Worm (Caenorhabditis elegans) whole organism, young adult: ENCODE data around the gene F10C1.1.

ENCODE experiments used
- B0261.1 ChIP-seq: sonication (generic microtip); optimal IDR thresholded peaks from 2 replicates; lab custom pipeline; 2016; ENCODE audit warnings: mild to moderate bottlenecking, missing genetic modification characterization, moderate library complexity, missing compliant biosample characterization
- B0336.3 ChIP-seq: fragments of 200-800 bp; sonication (Bioruptor generic); IDR thresholded peaks from 2 replicates; pipeline ENCODE4 v1.3.6; 2022; ENCODE audit warnings: missing genetic modification characterization, missing compliant biosample characterization
- C06A6.2 ChIP-seq: fragments of 200-800 bp; sonication (Bioruptor generic); conservative IDR thresholded peaks from 2 replicates; pipeline ENCODE4 v1.3.6; 2022; ENCODE audit warnings: missing genetic modification characterization, missing compliant biosample characterization
- F23B12.7 ChIP-seq: sonication (generic microtip); optimal IDR thresholded peaks from 2 replicates; lab custom pipeline; 2017; ENCODE audit warnings: missing genetic modification characterization, mild to moderate bottlenecking, missing compliant biosample characterization, antibody characterized with exemption, moderate library complexity; ENCODE audit not compliant: insufficient read depth
- F33H1.4 ChIP-seq: fragments of 200-800 bp; sonication (Bioruptor generic); IDR thresholded peaks from 2 replicates; pipeline ENCODE4 v1.3.6; 2022; ENCODE audit warnings: missing genetic modification reagents, missing genetic modification characterization, missing compliant biosample characterization
- F37B4.10 ChIP-seq: fragments of 200-800 bp; sonication (Bioruptor generic); IDR thresholded peaks from 2 replicates; pipeline ENCODE4 v1.3.6; 2022; ENCODE audit warnings: missing genetic modification characterization, missing compliant biosample characterization
- F39B2.1 ChIP-seq: fragments of 200-800 bp; sonication (Bioruptor generic); IDR thresholded peaks from 2 replicates; pipeline ENCODE4 v1.3.6; 2022; ENCODE audit warnings: missing genetic modification reagents, missing genetic modification characterization, missing compliant biosample characterization
- F49E8.2 ChIP-seq: sonication (generic microtip); optimal IDR thresholded peaks from 3 replicates; lab custom pipeline; 2017; ENCODE audit warnings: missing genetic modification characterization, mild to moderate bottlenecking, missing compliant biosample characterization, antibody characterized with exemption, moderate library complexity; ENCODE audit not compliant: insufficient read depth
- K11D2.4 ChIP-seq: fragments of 200-800 bp; sonication (Bioruptor generic); IDR thresholded peaks from 2 replicates; pipeline ENCODE4 v1.3.6; 2022; ENCODE audit warnings: missing genetic modification reagents, missing genetic modification characterization, missing compliant biosample characterization
- T07F8.4 ChIP-seq: sonication (generic microtip); optimal IDR thresholded peaks from 2 replicates; lab custom pipeline; 2016; ENCODE audit warnings: mild to moderate bottlenecking, missing genetic modification characterization, moderate library complexity, missing compliant biosample characterization
- Y53F4B.3 ChIP-seq: fragments of 200-800 bp; sonication (Bioruptor generic); IDR thresholded peaks from 2 replicates; pipeline ENCODE4 v1.3.6; 2022; ENCODE audit warnings: missing genetic modification reagents, missing genetic modification characterization, missing compliant biosample characterization
- Y53G8AR.9 ChIP-seq: fragments of 200-800 bp; sonication (Bioruptor generic); conservative IDR thresholded peaks from 2 replicates; pipeline ENCODE4 v1.3.6; 2022; ENCODE audit warnings: missing genetic modification reagents, missing genetic modification characterization, missing compliant biosample characterization
- Y56A3A.18 ChIP-seq: fragments of 200-800 bp; sonication (Bioruptor generic); IDR thresholded peaks from 2 replicates; pipeline ENCODE4 v1.3.6; 2022; ENCODE audit warnings: missing genetic modification reagents, missing genetic modification characterization, missing compliant biosample characterization
- ZK185.1 ChIP-seq: sonication (generic microtip); optimal IDR thresholded peaks from 2 replicates; lab custom pipeline; 2016; ENCODE audit warnings: mild to moderate bottlenecking, missing genetic modification characterization, missing compliant biosample characterization; ENCODE audit not compliant: poor library complexity, severe bottlenecking
- akir-1 ChIP-seq: fragments of 200-800 bp; sonication (Bioruptor generic); optimal IDR thresholded peaks from 2 replicates; lab custom pipeline; 2018; ENCODE audit warnings: mild to moderate bottlenecking, missing genetic modification characterization, moderate library complexity, missing compliant biosample characterization
- attf-5 ChIP-seq: fragments of 200-800 bp; sonication (Bioruptor generic); optimal IDR thresholded peaks from 2 replicates; lab custom pipeline; 2018; ENCODE audit warnings: mild to moderate bottlenecking, missing genetic modification characterization, missing compliant biosample characterization
- cebp-1 ChIP-seq, 2 experiments: fragments of 200-800 bp in 1 of 2; sonication (Bioruptor generic) in 1 of 2; sonication (generic microtip) in 1 of 2; IDR thresholded peaks in 1 of 2; optimal IDR thresholded peaks in 1 of 2; 2 replicates each; pipeline versions ENCODE4 v1.3.6 to Lab custom; 2017 to 2022; ENCODE audit warnings: missing compliant biosample characterization in 2 of 2, missing genetic modification characterization in 2 of 2, mild to moderate bottlenecking in 1 of 2, missing genetic modification reagents in 1 of 2, moderate library complexity in 1 of 2
- ceh-27 ChIP-seq: fragments of 200-800 bp; sonication (Bioruptor generic); optimal IDR thresholded peaks from 2 replicates; lab custom pipeline; 2018; ENCODE audit warnings: mild to moderate bottlenecking, missing genetic modification characterization, moderate library complexity, missing compliant biosample characterization
- ceh-58 ChIP-seq: fragments of 200-800 bp; sonication (Bioruptor generic); IDR thresholded peaks from 2 replicates; pipeline ENCODE4 v1.3.6; 2022; ENCODE audit warnings: missing genetic modification characterization, missing compliant biosample characterization
- chd-7 ChIP-seq: sonication (generic microtip); optimal IDR thresholded peaks from 2 replicates; lab custom pipeline; 2016; ENCODE audit warnings: mild to moderate bottlenecking, missing genetic modification characterization, moderate library complexity, missing compliant biosample characterization
- dox-1 ChIP-seq: fragments of 200-800 bp; sonication (Bioruptor generic); IDR thresholded peaks from 2 replicates; pipeline ENCODE4 v1.3.6; 2022; ENCODE audit warnings: missing genetic modification reagents, missing genetic modification characterization, missing compliant biosample characterization
- egl-44 ChIP-seq: fragments of 200-800 bp; sonication (Bioruptor generic); IDR thresholded peaks from 2 replicates; pipeline ENCODE4 v1.3.6; 2022; ENCODE audit warnings: missing genetic modification reagents, missing genetic modification characterization, missing compliant biosample characterization
- ekl-4 ChIP-seq: fragments of 200-800 bp; sonication (Bioruptor generic); IDR thresholded peaks from 2 replicates; pipeline ENCODE4 v1.3.6; 2022; ENCODE audit warnings: missing genetic modification reagents, missing genetic modification characterization, missing compliant biosample characterization
- ets-4 ChIP-seq: fragments of 200-800 bp; sonication (Bioruptor generic); optimal IDR thresholded peaks from 2 replicates; lab custom pipeline; 2018; ENCODE audit warnings: mild to moderate bottlenecking, missing genetic modification characterization, missing compliant biosample characterization
- fkh-3 ChIP-seq: sonication (generic microtip); optimal IDR thresholded peaks from 2 replicates; lab custom pipeline; 2016; ENCODE audit warnings: mild to moderate bottlenecking, missing genetic modification characterization, missing compliant biosample characterization
- hlh-12 ChIP-seq: sonication (generic microtip); optimal IDR thresholded peaks from 2 replicates; lab custom pipeline; 2016; ENCODE audit warnings: missing genetic modification characterization, missing compliant biosample characterization
- hlh-26 ChIP-seq: fragments of 200-800 bp; sonication (Bioruptor generic); conservative IDR thresholded peaks from 2 replicates; pipeline ENCODE4 v1.3.6; 2022; ENCODE audit warnings: missing genetic modification reagents, missing genetic modification characterization, missing compliant biosample characterization
- hmg-20 ChIP-seq: fragments of 200-800 bp; sonication (Bioruptor generic); IDR thresholded peaks from 2 replicates; pipeline ENCODE4 v1.3.6; 2022; ENCODE audit warnings: missing genetic modification reagents, missing genetic modification characterization, missing compliant biosample characterization
- hrde-1 ChIP-seq: sonication (generic microtip); optimal IDR thresholded peaks from 2 replicates; lab custom pipeline; 2016; ENCODE audit warnings: missing genetic modification characterization, mild to moderate bottlenecking, missing compliant biosample characterization, moderate library complexity, missing genotype, missing genetic modification reagents, borderline replicate concordance
- hsf-1 ChIP-seq: fragments of 200-800 bp; sonication (Bioruptor generic); IDR thresholded peaks from 2 replicates; pipeline ENCODE4 v1.3.6; 2022; ENCODE audit warnings: missing genetic modification reagents, missing genetic modification characterization, missing compliant biosample characterization
- lir-1 ChIP-seq: fragments of 200-800 bp; sonication (Bioruptor generic); conservative IDR thresholded peaks from 2 replicates; pipeline ENCODE4 v1.3.6; 2022; ENCODE audit warnings: missing genetic modification reagents, missing genetic modification characterization, missing compliant biosample characterization
- mel-28 ChIP-seq: sonication (generic microtip); optimal IDR thresholded peaks from 2 replicates; lab custom pipeline; 2016; ENCODE audit warnings: borderline replicate concordance, mild to moderate bottlenecking, missing genetic modification characterization, missing compliant biosample characterization
- mes-4 ChIP-seq: sonication (generic microtip); optimal IDR thresholded peaks from 2 replicates; lab custom pipeline; 2016; ENCODE audit warnings: missing genotype, missing genetic modification characterization, missing compliant biosample characterization
- nfya-1 ChIP-seq: sonication (generic microtip); optimal IDR thresholded peaks from 2 replicates; lab custom pipeline; 2017; ENCODE audit warnings: antibody characterized with exemption, missing compliant biosample characterization, missing genetic modification characterization, borderline replicate concordance; ENCODE audit not compliant: insufficient read depth
- nfyb-1 ChIP-seq: fragments of 200-800 bp; sonication (Bioruptor generic); IDR thresholded peaks from 2 replicates; pipeline ENCODE4 v1.3.6; 2022; ENCODE audit warnings: missing genetic modification reagents, missing genetic modification characterization, missing compliant biosample characterization
- nhr-90 ChIP-seq: sonication (generic microtip); optimal IDR thresholded peaks from 2 replicates; lab custom pipeline; 2016; ENCODE audit warnings: missing genotype, mild to moderate bottlenecking, missing genetic modification characterization, missing compliant biosample characterization
- pha-4 ChIP-seq: fragments of 150-350 bp; sonication (generic microtip); optimal IDR thresholded peaks from 2 replicates; lab custom pipeline; 2014; ENCODE audit warnings: missing biosample characterization, missing genetic modification reagents, missing genetic modification characterization
- rec-8 ChIP-seq, 2 experiments: sonication (generic microtip); optimal IDR thresholded peaks; 2 replicates each; lab custom pipeline; 2016; ENCODE audit warnings: mild to moderate bottlenecking in 2 of 2, missing genetic modification characterization in 2 of 2, missing genetic modification reagents in 2 of 2, missing genotype in 2 of 2, missing biosample characterization in 1 of 2, missing compliant biosample characterization in 1 of 2, moderate library complexity in 1 of 2
- sdz-38 ChIP-seq: sonication (generic microtip); optimal IDR thresholded peaks from 2 replicates; lab custom pipeline; 2016; ENCODE audit warnings: missing genotype, missing genetic modification characterization, missing compliant biosample characterization
- sea-2 ChIP-seq: fragments of 200-800 bp; sonication (Bioruptor generic); IDR thresholded peaks from 2 replicates; pipeline ENCODE4 v1.3.6; 2022; ENCODE audit warnings: missing genetic modification characterization, missing compliant biosample characterization
- snpc-3.4 ChIP-seq: sonication (generic microtip); optimal IDR thresholded peaks from 2 replicates; lab custom pipeline; 2017; ENCODE audit warnings: missing genetic modification characterization, mild to moderate bottlenecking, missing compliant biosample characterization, antibody characterized with exemption, moderate library complexity, missing genotype, missing genetic modification reagents
- unc-130 ChIP-seq: sonication (generic microtip); optimal IDR thresholded peaks from 2 replicates; lab custom pipeline; 2016; ENCODE audit warnings: missing genetic modification reagents, missing genetic modification characterization, missing compliant biosample characterization
- ztf-28 ChIP-seq: fragments of 200-800 bp; sonication (Bioruptor generic); IDR thresholded peaks from 2 replicates; pipeline ENCODE4 v1.3.6; 2022; ENCODE audit warnings: missing genetic modification reagents, missing genetic modification characterization, missing compliant biosample characterization

The F10C1.1 gene

ce11 chrII:5781935-5782921 lies 8.2 kb downstream of the F10C1.1 start, which contains the start of gene K05F1.6:
K05F1.6 (plus strand) TSS chrII:5782520.
- peak; percentile 84 for TF ChIP-seq snpc-3.4 (tag; lab: Kevin White, UChicago)
- peak; percentile 86 for TF ChIP-seq ztf-28
- peak; percentile 81 to 91 for TF ChIP-seq rec-8 (tag; optimal IDR thresholded peaks at IDR 0.05; lab: Kevin White, UChicago)
- no peak for TF ChIP-seq F37B4.10 (GFP tag; lab: Robert Waterston, UW)
- peak; percentile 89 for TF ChIP-seq dox-1
- TF ChIP-seq chd-7 (tag; lab: Kevin White, UChicago), result peak; percentile 83
- no peak for TF ChIP-seq C06A6.2 (GFP tag; lab: Robert Waterston, UW)
- TF ChIP-seq sea-2, result no peak
- peak; percentile 83; the same call in 1 of the 2 replicates for TF ChIP-seq B0336.3 (GFP tag; lab: Robert Waterston, UW)
- peak; percentile 93 for TF ChIP-seq F23B12.7
- TF ChIP-seq ceh-58 (GFP tag; lab: Robert Waterston, UW), result no peak
- TF ChIP-seq ceh-27 (GFP tag; lab: Kevin White, UChicago), result peak; percentile 44
- 0 out of 2 replicates have a peak, but pooled peaks have one; percentile 18 for TF ChIP-seq F39B2.1 (GFP tag; lab: Robert Waterston, UW)
- TF ChIP-seq pha-4 (tag; lab: Kevin White, UChicago), result no peak
- TF ChIP-seq egl-44 (GFP tag; lab: Robert Waterston, UW), result peak; percentile 85
- TF ChIP-seq lir-1, result 0 out of 2 replicates have a peak, but pooled peaks have one; percentile 12
- TF ChIP-seq sdz-38 (tag; lab: Kevin White, UChicago), result no peak
- TF ChIP-seq hlh-26 (GFP tag; lab: Robert Waterston, UW), result no peak
- no peak; the same call in none of the 2 replicates for TF ChIP-seq Y56A3A.18 (GFP tag; lab: Robert Waterston, UW)
- peak; percentile 67; the same call in 1 of the 2 replicates for TF ChIP-seq ekl-4 (GFP tag; lab: Robert Waterston, UW)
- TF ChIP-seq hlh-12 (tag; lab: Kevin White, UChicago), result peak; percentile 32
- peak; percentile 77; the same call in 1 of the 2 replicates for TF ChIP-seq Y53G8AR.9 (GFP tag; lab: Robert Waterston, UW)
- TF ChIP-seq K11D2.4 (GFP tag; lab: Robert Waterston, UW), result no peak
- peak; percentile 34; the same call in 1 of the 2 replicates for TF ChIP-seq F33H1.4 (GFP tag; lab: Robert Waterston, UW)
- peak; percentile 66 for TF ChIP-seq fkh-3 (tag; lab: Kevin White, UChicago)
- peak; percentile 77 for TF ChIP-seq F49E8.2 (tag; lab: Kevin White, UChicago)
- peak; percentile 94 for TF ChIP-seq B0261.1
- TF ChIP-seq ZK185.1 (tag; lab: Kevin White, UChicago), result peak; percentile 60
- TF ChIP-seq cebp-1 (GFP tag; IDR thresholded peaks at IDR 0.05; lab: Robert Waterston, UW), result 0 out of 2 replicates have a peak, but pooled peaks have one; percentile 53
- peak; percentile 70 for TF ChIP-seq cebp-1 (tag; optimal IDR thresholded peaks at IDR 0.05; lab: Kevin White, UChicago)
- TF ChIP-seq hsf-1 (GFP tag; lab: Robert Waterston, UW), result peak; percentile 44; the same call in 1 of the 2 replicates
- peak; percentile 90 for TF ChIP-seq hrde-1 (tag; lab: Kevin White, UChicago)
- TF ChIP-seq hmg-20 (GFP tag; lab: Robert Waterston, UW), result peak; percentile 18; the same call in 1 of the 2 replicates
- TF ChIP-seq nfyb-1, result peak; percentile 88
- TF ChIP-seq ets-4, result peak; percentile 60
- TF ChIP-seq mes-4 (tag; lab: Kevin White, UChicago), result peak; percentile 76
- TF ChIP-seq akir-1 (GFP tag; lab: Kevin White, UChicago), result no peak
- TF ChIP-seq mel-28 (tag; lab: Kevin White, UChicago), result no peak
- TF ChIP-seq T07F8.4 (tag; lab: Kevin White, UChicago), result peak; percentile 84
- no peak for TF ChIP-seq nfya-1 (tag; lab: Kevin White, UChicago)
- TF ChIP-seq nhr-90 (tag; lab: Kevin White, UChicago), result peak; percentile 95
- peak; percentile 60; the same call in 1 of the 2 replicates for TF ChIP-seq Y53F4B.3 (GFP tag; lab: Robert Waterston, UW)
- TF ChIP-seq attf-5 (GFP tag; lab: Kevin White, UChicago), result peak; percentile 64
- TF ChIP-seq unc-130, result peak; percentile 50
